Fruit fly (Drosophila melanogaster) whole organism, embryonic: ENCODE measurements around the gene Syx4.

ENCODE experiments used
- Ada2b ChIP-seq: fragments of 200-800 bp; sonication (Bioruptor generic); IDR thresholded peaks from 2 replicates; pipeline ENCODE4 v1.3.6; 2022; ENCODE audit warnings: missing biosample characterization, missing genetic modification characterization
- Aef1 ChIP-seq: fragments of 200-800 bp; sonication (Bioruptor generic); IDR thresholded peaks from 3 replicates; pipeline ENCODE4 v1.3.6; 2022; ENCODE audit warnings: missing biosample characterization, missing genetic modification characterization
- BtbVII ChIP-seq: fragments of 200-800 bp; sonication (Bioruptor generic); optimal IDR thresholded peaks from 3 replicates; lab custom pipeline; 2017; ENCODE audit warnings: missing biosample characterization, mild to moderate bottlenecking, missing genetic modification characterization
- CG1024 ChIP-seq: fragments of 200-800 bp; sonication (Bioruptor generic); IDR thresholded peaks from 2 replicates; pipeline ENCODE4 v1.3.6; 2022; ENCODE audit warnings: missing biosample characterization, missing genetic modification characterization
- CG10565 ChIP-seq: fragments of 200-800 bp; sonication (Bioruptor generic); optimal IDR thresholded peaks from 3 replicates; lab custom pipeline; 2016; ENCODE audit warnings: missing biosample characterization, mild to moderate bottlenecking, missing genetic modification characterization
- CG1233 ChIP-seq: fragments of 200-800 bp; sonication (Bioruptor generic); optimal IDR thresholded peaks from 4 replicates; lab custom pipeline; 2018; ENCODE audit warnings: missing biosample characterization, mild to moderate bottlenecking, missing genetic modification characterization
- CG12659 ChIP-seq: fragments of 200-800 bp; sonication (Bioruptor generic); optimal IDR thresholded peaks from 3 replicates; lab custom pipeline; 2017; ENCODE audit warnings: mild to moderate bottlenecking, missing biosample characterization, missing genetic modification reagents, missing genetic modification characterization
- CG13123 ChIP-seq: fragments of 200-800 bp; sonication (Bioruptor generic); optimal IDR thresholded peaks from 2 replicates; lab custom pipeline; 2016; ENCODE audit warnings: missing biosample characterization, missing genetic modification characterization
- CG13894 ChIP-seq: fragments of 200-800 bp; sonication (Bioruptor generic); optimal IDR thresholded peaks from 3 replicates; lab custom pipeline; 2018; ENCODE audit warnings: missing biosample characterization, mild to moderate bottlenecking, missing genetic modification characterization, moderate library complexity
- CG15011 ChIP-seq: fragments of 200-800 bp; sonication (Bioruptor generic); optimal IDR thresholded peaks from 3 replicates; lab custom pipeline; 2018; ENCODE audit warnings: missing biosample characterization, mild to moderate bottlenecking, missing genetic modification characterization
- CG16815 ChIP-seq: fragments of 200-800 bp; sonication (Bioruptor generic); optimal IDR thresholded peaks from 3 replicates; lab custom pipeline; 2017; ENCODE audit warnings: missing biosample characterization, mild to moderate bottlenecking, missing genetic modification characterization
- CG18262 ChIP-seq: fragments of 200-800 bp; optimal IDR thresholded peaks from 3 replicates; lab custom pipeline; 2019; ENCODE audit warnings: missing biosample characterization, mild to moderate bottlenecking, missing genetic modification characterization, moderate library complexity
- CG18764 ChIP-seq: fragments of 200-800 bp; sonication (Bioruptor generic); optimal IDR thresholded peaks from 3 replicates; lab custom pipeline; 2016; ENCODE audit warnings: missing biosample characterization, missing genetic modification characterization
- CG31365 ChIP-seq: fragments of 200-800 bp; sonication (Bioruptor generic); optimal IDR thresholded peaks from 2 replicates; lab custom pipeline; 2018; ENCODE audit warnings: missing biosample characterization, mild to moderate bottlenecking, missing genetic modification characterization
- CG31441 ChIP-seq: fragments of 200-800 bp; sonication (Bioruptor generic); IDR thresholded peaks from 2 replicates; pipeline ENCODE4 v1.3.6; 2022; ENCODE audit warnings: missing biosample characterization, missing genetic modification characterization
- CG34224 ChIP-seq: fragments of 200-800 bp; sonication (Bioruptor generic); IDR thresholded peaks from 3 replicates; pipeline ENCODE4 v1.3.6; 2022; ENCODE audit warnings: missing biosample characterization, missing genetic modification characterization; ENCODE audit not compliant: partially characterized antibody
- CG43689 ChIP-seq: fragments of 200-800 bp; sonication (Bioruptor generic); IDR thresholded peaks from 2 replicates; pipeline ENCODE4 v1.3.6; 2022; ENCODE audit warnings: missing biosample characterization, missing genetic modification characterization
- CG4707 ChIP-seq: fragments of 200-800 bp; sonication (Bioruptor generic); optimal IDR thresholded peaks from 2 replicates; lab custom pipeline; 2018; ENCODE audit warnings: missing biosample characterization, mild to moderate bottlenecking, missing genetic modification characterization, moderate library complexity
- CG6689 ChIP-seq: fragments of 200-800 bp; sonication (Bioruptor generic); IDR thresholded peaks from 2 replicates; pipeline ENCODE4 v1.3.6; 2022; ENCODE audit warnings: missing biosample characterization, missing genetic modification characterization
- CG9797 ChIP-seq: fragments of 200-800 bp; sonication (Bioruptor generic); optimal IDR thresholded peaks from 3 replicates; lab custom pipeline; 2018; ENCODE audit warnings: missing biosample characterization, mild to moderate bottlenecking, missing genetic modification characterization
- Camta ChIP-seq: fragments of 200-800 bp; sonication (Bioruptor generic); optimal IDR thresholded peaks from 2 replicates; lab custom pipeline; 2016; ENCODE audit warnings: missing biosample characterization, missing genetic modification characterization
- Dad ChIP-seq: fragments of 200-800 bp; sonication (Bioruptor generic); optimal IDR thresholded peaks from 3 replicates; lab custom pipeline; 2016; ENCODE audit warnings: missing biosample characterization, missing genetic modification characterization
- Dip2 ChIP-seq: fragments of 200-800 bp; sonication (Bioruptor generic); IDR thresholded peaks from 2 replicates; pipeline ENCODE4 v1.3.6; 2022; ENCODE audit warnings: missing biosample characterization, missing genetic modification characterization
- Dip3 ChIP-seq: fragments of 200-800 bp; sonication (Bioruptor generic); optimal IDR thresholded peaks from 3 replicates; lab custom pipeline; 2016; ENCODE audit warnings: missing biosample characterization, missing genetic modification characterization
- Gsc ChIP-seq: fragments of 200-800 bp; sonication (Bioruptor generic); IDR thresholded peaks from 2 replicates; pipeline ENCODE4 v1.3.6; 2022; ENCODE audit warnings: missing biosample characterization, missing genetic modification characterization
- HHEX ChIP-seq: fragments of 200-800 bp; sonication (Bioruptor generic); optimal IDR thresholded peaks from 3 replicates; lab custom pipeline; 2017; ENCODE audit warnings: missing biosample characterization, mild to moderate bottlenecking, missing genetic modification characterization, missing genetic modification reagents
- Lpt ChIP-seq: fragments of >200 bp; optimal IDR thresholded peaks from 2 replicates; lab custom pipeline; 2018; ENCODE audit warnings: missing biosample characterization, missing genetic modification characterization
- MBD-R2 ChIP-seq: fragments of 200-800 bp; sonication (Bioruptor generic); IDR thresholded peaks from 2 replicates; pipeline ENCODE4 v1.3.6; 2022; ENCODE audit warnings: missing biosample characterization, missing genetic modification characterization
- Six4 ChIP-seq: fragments of 200-800 bp; sonication (Bioruptor generic); optimal IDR thresholded peaks from 2 replicates; lab custom pipeline; 2016; ENCODE audit warnings: missing biosample characterization, missing genetic modification characterization
- Vsx1 ChIP-seq: fragments of 200-800 bp; sonication (Bioruptor generic); optimal IDR thresholded peaks from 2 replicates; lab custom pipeline; 2017; ENCODE audit warnings: missing biosample characterization, mild to moderate bottlenecking, missing genetic modification characterization, missing genetic modification reagents
- ap ChIP-seq: fragments of 200-800 bp; sonication (Bioruptor generic); IDR thresholded peaks from 2 replicates; pipeline ENCODE4 v1.3.6; 2022; ENCODE audit warnings: missing biosample characterization, missing genetic modification characterization
- ash1 ChIP-seq: fragments of 200-800 bp; sonication (Bioruptor generic); optimal IDR thresholded peaks from 2 replicates; lab custom pipeline; 2018; ENCODE audit warnings: missing biosample characterization, mild to moderate bottlenecking, missing genetic modification characterization
- br ChIP-seq: fragments of >200 bp; optimal IDR thresholded peaks from 2 replicates; lab custom pipeline; 2017
- chif ChIP-seq, 2 experiments: fragments of 200-800 bp; sonication (Bioruptor generic); optimal IDR thresholded peaks; 3 replicates each; lab custom pipeline; 2016; ENCODE audit warnings: missing biosample characterization in 2 of 2, missing genetic modification characterization in 2 of 2
- crol ChIP-seq: fragments of 200-800 bp; sonication (Bioruptor generic); IDR thresholded peaks from 2 replicates; pipeline ENCODE4 v1.3.6; 2022; ENCODE audit warnings: missing biosample characterization, missing genetic modification characterization
- dati ChIP-seq: fragments of 200-800 bp; sonication (Bioruptor generic); IDR thresholded peaks from 2 replicates; pipeline ENCODE4 v1.3.6; 2022; ENCODE audit warnings: missing biosample characterization, missing genetic modification characterization
- emc ChIP-seq: fragments of 200-800 bp; sonication (Bioruptor generic); optimal IDR thresholded peaks from 2 replicates; lab custom pipeline; 2016; ENCODE audit warnings: missing biosample characterization, missing genetic modification characterization
- exex ChIP-seq: fragments of 200-800 bp; sonication (Bioruptor generic); optimal IDR thresholded peaks from 4 replicates; lab custom pipeline; 2018; ENCODE audit warnings: missing biosample characterization, mild to moderate bottlenecking, missing genetic modification characterization, moderate library complexity
- ind ChIP-seq: fragments of 200-800 bp; sonication (Bioruptor generic); optimal IDR thresholded peaks from 3 replicates; lab custom pipeline; 2016; ENCODE audit warnings: missing biosample characterization, missing genetic modification characterization
- inv ChIP-seq: fragments of 200-800 bp; sonication (Bioruptor generic); IDR thresholded peaks from 2 replicates; pipeline ENCODE4 v1.3.6; 2022; ENCODE audit warnings: missing biosample characterization, missing genetic modification characterization; ENCODE audit not compliant: partially characterized antibody
- jigr1 ChIP-seq: fragments of 200-800 bp; sonication (Bioruptor generic); IDR thresholded peaks from 3 replicates; pipeline ENCODE4 v1.3.6; 2022; ENCODE audit warnings: missing biosample characterization, missing genetic modification characterization
- nmo ChIP-seq: fragments of 200-800 bp; sonication (Bioruptor generic); optimal IDR thresholded peaks from 2 replicates; lab custom pipeline; 2018; ENCODE audit warnings: missing biosample characterization, mild to moderate bottlenecking, missing genetic modification characterization, moderate library complexity
- odd ChIP-seq: fragments of 200-800 bp; sonication (Bioruptor generic); optimal IDR thresholded peaks from 2 replicates; lab custom pipeline; 2017; ENCODE audit warnings: missing biosample characterization, mild to moderate bottlenecking, missing genetic modification characterization
- phol ChIP-seq: fragments of 200-800 bp; sonication (Bioruptor generic); optimal IDR thresholded peaks from 3 replicates; lab custom pipeline; 2018; ENCODE audit warnings: missing biosample characterization, mild to moderate bottlenecking, missing genetic modification characterization, moderate library complexity
- prd ChIP-seq, 3 experiments: fragments of >200 bp in 2 of 3; fragments of 200-800 bp in 1 of 3; sonication (Bioruptor generic) in 1 of 3; optimal IDR thresholded peaks in 2 of 3; IDR thresholded peaks in 1 of 3; 2 replicates in 2 of 3; 3 replicates in 1 of 3; pipeline versions ENCODE4 v1.3.6 to Lab custom; 2017 to 2022; ENCODE audit warnings: missing biosample characterization in 1 of 3, missing genetic modification characterization in 1 of 3
- psq ChIP-seq: fragments of 200-800 bp; sonication (Bioruptor generic); optimal IDR thresholded peaks from 2 replicates; lab custom pipeline; 2017; ENCODE audit warnings: missing biosample characterization, missing genetic modification characterization
- ro ChIP-seq: fragments of 200-800 bp; sonication (Bioruptor generic); IDR thresholded peaks from 2 replicates; pipeline ENCODE4 v1.3.6; 2022; ENCODE audit warnings: missing biosample characterization, missing genetic modification characterization
- sc ChIP-seq, 3 experiments: fragments of >200 bp in 2 of 3; fragments of 200-800 bp in 1 of 3; sonication (Bioruptor generic) in 1 of 3; optimal IDR thresholded peaks; 2 replicates in 2 of 3; 3 replicates in 1 of 3; lab custom pipeline; 2017; ENCODE audit warnings: mild to moderate bottlenecking in 1 of 3, missing biosample characterization in 1 of 3, missing genetic modification characterization in 1 of 3, missing genetic modification reagents in 1 of 3
- sima ChIP-seq: fragments of 200-800 bp; sonication (Bioruptor generic); optimal IDR thresholded peaks from 2 replicates; lab custom pipeline; 2016; ENCODE audit warnings: missing biosample characterization, missing genetic modification characterization
- zfh1 ChIP-seq: fragments of 200-800 bp; sonication (Bioruptor generic); IDR thresholded peaks from 3 replicates; pipeline ENCODE4 v1.3.6; 2022; ENCODE audit warnings: missing biosample characterization, missing genetic modification characterization

Gene Syx4

DNA sequence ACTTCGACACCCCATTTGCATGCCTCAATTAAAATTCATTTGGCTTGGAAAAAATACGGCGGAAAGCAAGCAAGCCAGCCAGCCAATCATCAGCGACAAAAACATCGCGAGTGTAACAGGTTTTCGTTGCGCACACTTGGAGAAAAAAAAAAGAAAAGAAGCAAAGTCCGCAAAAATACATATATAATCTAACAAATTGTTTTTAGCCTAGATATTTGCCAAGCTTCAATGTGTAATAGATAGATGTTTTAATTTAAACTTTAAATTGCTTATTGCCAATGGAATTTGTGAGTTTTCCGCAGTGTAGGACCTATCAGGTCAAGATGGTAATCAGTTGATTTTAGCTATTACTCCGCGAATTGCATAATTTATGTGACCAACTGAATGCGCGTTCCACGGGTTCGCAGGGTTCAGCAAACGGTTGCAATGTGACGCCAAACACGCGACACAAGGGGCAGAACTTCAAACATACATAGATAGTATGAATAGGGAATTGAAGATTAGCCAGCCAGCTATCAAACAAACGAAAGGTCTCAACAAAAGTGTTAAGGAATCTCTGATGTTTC, 42.8 kb upstream of the Syx4 start (continued):
- TF ChIP-seq Dip3 (peak; percentile 85), dati (GFP tag; lab: Robert Waterston, UW) (peak; percentile 64), Gsc (peak; percentile 74), crol (GFP tag; lab: Robert Waterston, UW) (0 out of 2 replicates have a peak, but pooled peaks have one; percentile 16), zfh1 (peak; percentile 90), CG13123 (GFP tag; lab: Kevin White, UChicago) (peak; percentile 78), inv (GFP tag; lab: Robert Waterston, UW) (no peak), Dip2 (no peak), CG1233 (peak; percentile 84), psq (no peak), CG6689 (GFP tag; lab: Robert Waterston, UW) (peak; percentile 91), ind (GFP tag; lab: Kevin White, UChicago) (peak; percentile 93), CG1024 (GFP tag; lab: Robert Waterston, UW) (peak; percentile 77), CG43689 (GFP tag; lab: Robert Waterston, UW) (peak; percentile 84), Lpt (GFP tag; lab: Kevin White, UChicago) (no peak), odd (GFP tag; lab: Kevin White, UChicago) (peak; percentile 51), CG15011 (GFP tag; lab: Kevin White, UChicago) (peak; percentile 68), exex (tag; lab: Kevin White, UChicago) (peak; percentile 46), jigr1 (GFP tag; lab: Robert Waterston, UW) (peak; percentile 78; the same call in 2 of the 3 replicates), Dad (GFP tag; lab: Kevin White, UChicago) (peak; percentile 96), CG31365 (tag; lab: Kevin White, UChicago) (peak; percentile 55), Aef1 (GFP tag; lab: Robert Waterston, UW) (peak; percentile 93), nmo (GFP tag; lab: Kevin White, UChicago) (peak; percentile 83), ro (GFP tag; lab: Robert Waterston, UW) (peak; percentile 64), CG18262 (tag; lab: Kevin White, UChicago) (peak; percentile 31), CG4707 (GFP tag; lab: Kevin White, UChicago) (no peak), chif (GFP tag; optimal IDR thresholded peaks at IDR 0.05; lab: Kevin White, UChicago) (peak; percentile 85 to 89), Camta (GFP tag; lab: Kevin White, UChicago) (peak; percentile 87), br (lab: Kevin White, UChicago) (no peak), ap (GFP tag; lab: Robert Waterston, UW) (peak; percentile 83), CG12659 (GFP tag; lab: Kevin White, UChicago) (peak; percentile 75), sima (GFP tag; lab: Kevin White, UChicago) (peak; percentile 78), phol (tag; lab: Kevin White, UChicago) (peak; percentile 88), ash1 (GFP tag; lab: Kevin White, UChicago) (no peak), CG9797 (GFP tag; lab: Kevin White, UChicago) (no peak), CG16815 (peak; percentile 62), Six4 (GFP tag; lab: Kevin White, UChicago) (peak; percentile 78), sc (optimal IDR thresholded peaks at IDR 0.05; lab: Kevin White, UChicago) (no peak), sc (GFP tag; optimal IDR thresholded peaks at IDR 0.05; lab: Kevin White, UChicago) (peak; percentile 18), BtbVII (GFP tag; lab: Kevin White, UChicago) (peak; percentile 84), CG31441 (peak; percentile 71), prd (optimal IDR thresholded peaks at IDR 0.05; lab: Kevin White, UChicago) (no peak), prd (GFP tag; IDR thresholded peaks at IDR 0.05; lab: Robert Waterston, UW) (peak; percentile 93), MBD-R2 (GFP tag; lab: Robert Waterston, UW) (peak; percentile 80), emc (peak; percentile 80), CG13894 (tag; lab: Kevin White, UChicago) (peak; percentile 74), Ada2b (GFP tag; lab: Robert Waterston, UW) (peak; percentile 95), HHEX (GFP tag; lab: Kevin White, UChicago) (peak; percentile 87), CG10565 (GFP tag; lab: Kevin White, UChicago) (peak; percentile 55), CG34224 (no peak), CG18764 (GFP tag; lab: Kevin White, UChicago) (peak; percentile 81), Vsx1 (GFP tag; lab: Kevin White, UChicago) (peak; percentile 13)
